Fruit fly (Drosophila melanogaster) whole organism, prepupa: ENCODE data around the gene Dus1.

Experiments
- CG10631 ChIP-seq: fragments of 200-800 bp; sonication (Bioruptor generic); optimal IDR thresholded peaks from 2 replicates; lab custom pipeline; 2016; ENCODE audit warnings: missing biosample characterization, missing genetic modification characterization
- CG10669 ChIP-seq: fragments of 200-800 bp; sonication (Bioruptor generic); optimal IDR thresholded peaks from 3 replicates; lab custom pipeline; 2018; ENCODE audit warnings: missing biosample characterization, mild to moderate bottlenecking, missing genetic modification characterization, moderate library complexity
- CG1621 ChIP-seq: fragments of 200-800 bp; sonication (Bioruptor generic); optimal IDR thresholded peaks from 3 replicates; lab custom pipeline; 2018; ENCODE audit warnings: missing biosample characterization, mild to moderate bottlenecking, missing genetic modification characterization
- CG3919 ChIP-seq: fragments of 200-800 bp; sonication (Bioruptor generic); optimal IDR thresholded peaks from 3 replicates; lab custom pipeline; 2016; ENCODE audit warnings: missing biosample characterization, missing genetic modification characterization
- CG4318 ChIP-seq: fragments of 200-800 bp; sonication (Bioruptor generic); optimal IDR thresholded peaks from 3 replicates; lab custom pipeline; 2017; ENCODE audit warnings: missing biosample characterization, mild to moderate bottlenecking, missing genetic modification characterization
- CG6792 ChIP-seq: fragments of 200-800 bp; sonication (Bioruptor generic); optimal IDR thresholded peaks from 3 replicates; lab custom pipeline; 2016; ENCODE audit warnings: missing biosample characterization, missing genetic modification characterization
- CG7368 ChIP-seq: fragments of 200-800 bp; sonication (Bioruptor generic); optimal IDR thresholded peaks from 3 replicates; lab custom pipeline; 2016; ENCODE audit warnings: missing biosample characterization, missing genetic modification characterization
- Hr4 ChIP-seq: fragments of 200-800 bp; sonication (Bioruptor generic); optimal IDR thresholded peaks from 3 replicates; lab custom pipeline; 2016; ENCODE audit warnings: missing biosample characterization, missing genetic modification characterization
- achi ChIP-seq: fragments of 200-800 bp; sonication (Bioruptor generic); optimal IDR thresholded peaks from 3 replicates; lab custom pipeline; 2016; ENCODE audit warnings: missing biosample characterization, missing genetic modification characterization
- dac ChIP-seq: fragments of 200-800 bp; sonication (Bioruptor generic); optimal IDR thresholded peaks from 2 replicates; lab custom pipeline; 2017; ENCODE audit warnings: missing biosample characterization, mild to moderate bottlenecking, missing genetic modification characterization
- fkh ChIP-seq: fragments of 200-800 bp; sonication (Bioruptor generic); optimal IDR thresholded peaks from 3 replicates; lab custom pipeline; 2017; ENCODE audit warnings: missing biosample characterization, mild to moderate bottlenecking, missing genetic modification characterization, moderate library complexity
- lz ChIP-seq: fragments of 200-800 bp; sonication (Bioruptor generic); optimal IDR thresholded peaks from 3 replicates; lab custom pipeline; 2016; ENCODE audit warnings: missing biosample characterization, missing genetic modification characterization

DNA sequence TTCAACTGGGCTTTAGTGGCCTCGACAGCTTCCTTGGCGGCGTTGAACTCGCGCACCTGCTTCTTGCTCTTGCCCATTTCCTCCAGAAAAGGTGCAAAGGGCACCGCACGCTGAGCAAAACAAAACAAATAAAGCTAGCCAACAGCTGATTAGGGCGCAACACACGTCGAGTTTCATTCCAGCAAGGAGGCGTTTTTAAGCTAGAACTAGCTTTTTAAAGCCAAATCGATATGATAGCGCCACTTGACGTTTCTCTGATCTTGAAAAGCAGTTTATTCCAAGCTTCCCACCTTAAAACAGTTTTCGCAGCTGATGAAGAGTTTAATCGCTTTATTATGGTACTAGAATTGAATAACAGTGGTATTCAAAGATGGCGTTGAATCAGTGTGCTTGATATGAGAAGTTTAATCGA is 11.5 kb upstream of the Dus1 start, which contains the start of gene CG11601:
- TF ChIP-seq CG6792 (GFP tag; lab: Kevin White, UChicago) (no peak), CG10631 (GFP tag; lab: Kevin White, UChicago) (no peak), Hr4 (no peak), lz (peak; percentile 48), fkh (peak; percentile 80), CG4318 (no peak), CG7368 (GFP tag; lab: Kevin White, UChicago) (no peak), CG3919 (GFP tag; lab: Kevin White, UChicago) (no peak), CG10669 (GFP tag; lab: Kevin White, UChicago) (no peak), dac (GFP tag; lab: Kevin White, UChicago) (no peak), CG1621 (tag; lab: Kevin White, UChicago) (peak; percentile 35), achi (GFP tag; lab: Kevin White, UChicago) (no peak)
